Worm (Caenorhabditis elegans): ENCODE results near the gene F56C4.2.
A peak's percentile ranks its signal among the peaks of the same experiment; 100 is the strongest.
"Not testable (repeated sequence)": the region's sequence is repeated elsewhere in the genome, so short reads cannot be mapped to it uniquely, and the experiment has no call there.

The F56C4.2 gene

ce11 chrIV:10685758-10686157, 46.7 kb downstream of the F56C4.2 start, which contains the start of the genes K08C7.6 and R102.1:
K08C7.6 (minus strand) TSS chrIV:10685858.
R102.1 (plus strand) TSS chrIV:10686048.
- no peak for TF ChIP-seq fos-1 (tag; optimal IDR thresholded peaks at IDR 0.05)
- TF ChIP-seq sma-3 (GFP tag; optimal IDR thresholded peaks at IDR 0.05), result no peak

DNA sequence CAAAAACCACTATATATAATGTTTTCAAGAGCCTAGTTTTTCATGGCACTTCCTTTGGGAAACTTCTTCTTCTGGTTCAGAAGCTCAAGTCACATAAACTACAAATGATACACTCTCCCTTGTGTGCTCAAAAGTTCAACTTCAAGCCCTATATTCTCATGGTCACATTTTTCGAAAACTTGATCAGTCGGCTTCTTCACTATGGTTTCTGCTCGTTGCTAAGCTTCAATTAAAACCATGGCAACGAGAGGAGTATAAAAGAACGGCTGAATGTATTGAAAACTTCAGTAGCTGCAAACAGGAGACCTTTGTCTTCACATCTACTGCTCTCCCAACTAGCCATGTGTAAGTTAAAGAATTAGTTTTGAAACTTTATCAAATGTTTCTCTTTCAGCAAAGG, 48.2 kb downstream of the F56C4.2 start, which contains the start of gene R102.2:
Gene R102.2 (plus strand): TSS at position 301 of the 400 bp plus-strand sequence.
- TF ChIP-seq ztf-11, ceh-82, sem-4 (tag; optimal IDR thresholded peaks at IDR 0.05): not testable (repeated sequence)

ce11 chrIV:10688972-10689567, 50.0 kb downstream of the F56C4.2 start, which contains the start of gene R102.3:
R102.3 (plus strand) TSS chrIV:10689517.
- TF ChIP-seq nhr-21 (tag; optimal IDR thresholded peaks at IDR 0.05) (peak; percentile 54), nhr-10 (tag; optimal IDR thresholded peaks at IDR 0.05) (no peak)

DNA sequence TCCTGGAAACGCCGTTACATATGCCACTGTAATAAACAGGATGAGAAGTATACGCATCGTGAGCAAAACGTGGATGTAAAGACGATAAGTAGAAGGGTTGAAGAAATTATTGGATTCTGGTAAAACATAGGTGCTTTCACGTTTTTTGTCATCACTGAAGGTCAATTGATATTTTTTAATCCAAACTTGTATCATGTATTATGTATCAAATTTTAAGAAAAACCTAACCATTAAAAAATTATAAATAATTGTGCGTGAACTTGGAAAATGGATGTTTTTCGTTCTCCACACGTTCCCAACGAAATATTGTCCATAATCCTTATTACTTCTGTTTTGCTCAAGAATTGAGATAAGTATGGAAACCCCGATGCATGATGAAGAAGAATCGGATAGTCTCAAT, 51.1 kb downstream of the F56C4.2 start, which contains the start of gene R102.8:
Gene R102.8 (minus strand): TSS at position 101 of the 400 bp plus-strand sequence.
- TF ChIP-seq nhr-21 (tag; optimal IDR thresholded peaks at IDR 0.05) (no peak), nhr-237 (tag; optimal IDR thresholded peaks at IDR 0.05) (no peak), ztf-4 (tag; optimal IDR thresholded peaks at IDR 0.05) (no peak), dmd-4 (tag; optimal IDR thresholded peaks at IDR 0.05) (no peak), sma-9 (GFP tag; optimal IDR thresholded peaks at IDR 0.05) (no peak), sma-9 (tag; optimal IDR thresholded peaks at IDR 0.05) (no peak), lin-11 (tag; optimal IDR thresholded peaks at IDR 0.05) (no peak), mab-5 (tag; optimal IDR thresholded peaks at IDR 0.05) (no peak), lin-13 (GFP tag; optimal IDR thresholded peaks at IDR 0.05) (no peak), sem-4 (tag; optimal IDR thresholded peaks at IDR 0.05) (no peak), zag-1 (tag; optimal IDR thresholded peaks at IDR 0.05) (no peak), unc-62 (GFP tag; optimal IDR thresholded peaks at IDR 0.05) (no peak), nhr-10 (tag; optimal IDR thresholded peaks at IDR 0.05) (no peak), gmeb-1 (tag; optimal IDR thresholded peaks at IDR 0.05) (no peak)
